Worm (Caenorhabditis elegans) whole organism, L4 larva: ENCODE measurements around the gene nemp-1.
A peak's percentile ranks its signal among the peaks of the same experiment; 100 is the strongest.

Source experiments
- F26F4.8 ChIP-seq: fragments of 200-800 bp; sonication (Bioruptor generic); conservative IDR thresholded peaks from 2 replicates; pipeline ENCODE4 v1.3.6; 2022; ENCODE audit warnings: missing genetic modification characterization, missing compliant biosample characterization
- R02D3.7 ChIP-seq: fragments of 150-350 bp; sonication (generic microtip); optimal IDR thresholded peaks from 3 replicates; lab custom pipeline; 2014; ENCODE audit warnings: missing biosample characterization, missing genetic modification characterization
- Y105C5A.15 ChIP-seq: fragments of 200-800 bp; sonication (Bioruptor generic); IDR thresholded peaks from 2 replicates; pipeline ENCODE4 v1.3.6; 2022; ENCODE audit warnings: missing genetic modification characterization, missing compliant biosample characterization
- Y5F2A.4 ChIP-seq: fragments of 200-800 bp; sonication (Bioruptor generic); optimal IDR thresholded peaks from 2 replicates; lab custom pipeline; 2018; ENCODE audit warnings: mild to moderate bottlenecking, missing genetic modification characterization, missing compliant biosample characterization
- Y75B8A.6 ChIP-seq: fragments of 200-800 bp; sonication (Bioruptor generic); IDR thresholded peaks from 2 replicates; pipeline ENCODE4 v1.3.6; 2022; ENCODE audit warnings: missing genetic modification reagents, missing genetic modification characterization, missing compliant biosample characterization
- aha-1 ChIP-seq: fragments of 150-350 bp; peaks from one replicate; lab custom pipeline; 2014; ENCODE audit warnings: missing biosample characterization, missing genetic modification characterization
- aly-2 ChIP-seq: sonication (generic microtip); optimal IDR thresholded peaks from 2 replicates; lab custom pipeline; 2018; ENCODE audit warnings: missing biosample characterization, missing genetic modification characterization
- ama-1 ChIP-seq: fragments of 150-350 bp; optimal IDR thresholded peaks from 2 replicates; lab custom pipeline; 2014; ENCODE audit warnings: inconsistent platforms, mixed read lengths
- arid-1 ChIP-seq: fragments of 200-800 bp; sonication (Bioruptor generic); conservative IDR thresholded peaks from 2 replicates; pipeline ENCODE4 v1.3.6; 2022; ENCODE audit warnings: missing genetic modification reagents, missing genetic modification characterization, missing compliant biosample characterization
- ceh-28 ChIP-seq: fragments of 150-350 bp; optimal IDR thresholded peaks from 2 replicates; lab custom pipeline; 2014; ENCODE audit warnings: missing biosample characterization, missing genetic modification reagents, missing genetic modification characterization
- ceh-44 ChIP-seq: fragments of 200-800 bp; sonication (Bioruptor generic); IDR thresholded peaks from 2 replicates; pipeline ENCODE4 v1.3.6; 2022; ENCODE audit warnings: missing genetic modification reagents, missing genetic modification characterization, missing compliant biosample characterization
- ces-1 ChIP-seq: fragments of 150-350 bp; sonication (generic microtip); optimal IDR thresholded peaks from 4 replicates; lab custom pipeline; 2014; ENCODE audit warnings: missing biosample characterization, missing genetic modification reagents, missing genetic modification characterization
- daf-16 ChIP-seq, 3 experiments: sonication (generic microtip); optimal IDR thresholded peaks; 2 replicates each; lab custom pipeline; 2016 to 2017; ENCODE audit warnings: missing genetic modification characterization in 3 of 3, missing genetic modification reagents in 3 of 3, mild to moderate bottlenecking in 2 of 3, missing compliant biosample characterization in 2 of 3, missing biosample characterization in 1 of 3, moderate library complexity in 1 of 3
- daf-19 ChIP-seq: fragments of 200-800 bp; sonication (Bioruptor generic); conservative IDR thresholded peaks from 2 replicates; pipeline ENCODE4 v1.3.6; 2022; ENCODE audit warnings: missing genetic modification characterization, missing compliant biosample characterization
- dmd-6 ChIP-seq: fragments of 200-800 bp; sonication (Bioruptor generic); IDR thresholded peaks from 2 replicates; pipeline ENCODE4 v1.3.6; 2022; ENCODE audit warnings: missing genetic modification reagents, missing genetic modification characterization, missing compliant biosample characterization
- duxl-1 ChIP-seq: sonication (generic microtip); optimal IDR thresholded peaks from 2 replicates; lab custom pipeline; 2016; ENCODE audit warnings: mild to moderate bottlenecking, missing genetic modification characterization, moderate library complexity, missing compliant biosample characterization; ENCODE audit not compliant: poor library complexity
- dve-1 ChIP-seq: sonication (generic microtip); optimal IDR thresholded peaks from 2 replicates; lab custom pipeline; 2017; ENCODE audit warnings: antibody characterized with exemption, mild to moderate bottlenecking, missing genetic modification characterization, missing compliant biosample characterization; ENCODE audit not compliant: insufficient read depth
- egl-27 ChIP-seq: sonication (generic microtip); optimal IDR thresholded peaks from 3 replicates; lab custom pipeline; 2017; ENCODE audit warnings: missing biosample characterization, missing genetic modification reagents, missing genetic modification characterization
- fos-1 ChIP-seq: fragments of 150-350 bp; optimal IDR thresholded peaks from 2 replicates; lab custom pipeline; 2014; ENCODE audit warnings: missing biosample characterization, missing genetic modification characterization
- hif-1 ChIP-seq, 2 experiments: sonication (generic microtip); optimal IDR thresholded peaks; 2 replicates each; lab custom pipeline; 2016 to 2017; ENCODE audit warnings: missing compliant biosample characterization in 2 of 2, missing genetic modification characterization in 2 of 2, missing genetic modification reagents in 2 of 2, missing genotype in 2 of 2, mild to moderate bottlenecking in 1 of 2
- hlh-11 ChIP-seq: fragments of 200-800 bp; sonication (Bioruptor generic); optimal IDR thresholded peaks from 2 replicates; lab custom pipeline; 2018; ENCODE audit warnings: mild to moderate bottlenecking, missing genetic modification characterization, missing compliant biosample characterization
- hlh-30 ChIP-seq: sonication (generic microtip); optimal IDR thresholded peaks from 2 replicates; lab custom pipeline; 2017; ENCODE audit warnings: antibody characterized with exemption, mild to moderate bottlenecking, missing genetic modification characterization, missing compliant biosample characterization; ENCODE audit not compliant: insufficient read depth
- lin-13 ChIP-seq: fragments of 150-350 bp; optimal IDR thresholded peaks from 2 replicates; lab custom pipeline; 2014; ENCODE audit warnings: missing biosample characterization, missing genetic modification reagents, missing genetic modification characterization
- lin-15B ChIP-seq: fragments of 150-350 bp; sonication (generic microtip); optimal IDR thresholded peaks from 3 replicates; lab custom pipeline; 2014; ENCODE audit warnings: missing biosample characterization, missing genetic modification characterization
- lin-29 ChIP-seq: fragments of 200-800 bp; sonication (Bioruptor generic); IDR thresholded peaks from 2 replicates; pipeline ENCODE4 v1.3.6; 2022; ENCODE audit warnings: missing genetic modification reagents, missing genetic modification characterization, missing compliant biosample characterization
- lir-3 ChIP-seq: sonication (generic microtip); optimal IDR thresholded peaks from 2 replicates; lab custom pipeline; 2016; ENCODE audit warnings: mild to moderate bottlenecking, missing genetic modification characterization, missing compliant biosample characterization
- madf-9 ChIP-seq: fragments of 200-800 bp; sonication (Bioruptor generic); conservative IDR thresholded peaks from 2 replicates; pipeline ENCODE4 v1.3.6; 2022; ENCODE audit warnings: missing genetic modification reagents, missing genetic modification characterization, missing compliant biosample characterization
- mdt-29 ChIP-seq: fragments of 200-800 bp; sonication (Bioruptor generic); IDR thresholded peaks from 2 replicates; pipeline ENCODE4 v1.3.6; 2022; ENCODE audit warnings: missing genetic modification reagents, missing genetic modification characterization, missing compliant biosample characterization
- mep-1 ChIP-seq: fragments of 150-350 bp; sonication (generic microtip); optimal IDR thresholded peaks from 3 replicates; lab custom pipeline; 2014; ENCODE audit warnings: missing biosample characterization, missing genetic modification characterization
- mes-2 ChIP-seq: sonication (generic microtip); optimal IDR thresholded peaks from 2 replicates; lab custom pipeline; 2016; ENCODE audit warnings: missing genotype, mild to moderate bottlenecking, missing genetic modification characterization, missing compliant biosample characterization; ENCODE audit not compliant: poor library complexity, severe bottlenecking
- mxl-2 ChIP-seq: fragments of 200-800 bp; sonication (Bioruptor generic); conservative IDR thresholded peaks from 2 replicates; pipeline ENCODE4 v1.3.6; 2022; ENCODE audit warnings: missing genetic modification reagents, missing genetic modification characterization, missing compliant biosample characterization
- mxl-3 ChIP-seq: fragments of 200-800 bp; sonication (Bioruptor generic); optimal IDR thresholded peaks from 2 replicates; lab custom pipeline; 2018; ENCODE audit warnings: mild to moderate bottlenecking, missing genetic modification characterization, missing compliant biosample characterization
- nhr-11 ChIP-seq: fragments of 150-350 bp; optimal IDR thresholded peaks from 2 replicates; lab custom pipeline; 2014; ENCODE audit warnings: missing biosample characterization, missing genetic modification characterization
- nhr-111 ChIP-seq: fragments of 200-800 bp; sonication (Bioruptor generic); optimal IDR thresholded peaks from 2 replicates; lab custom pipeline; 2018; ENCODE audit warnings: mild to moderate bottlenecking, missing genetic modification characterization, missing compliant biosample characterization
- nhr-237 ChIP-seq: sonication (generic microtip); optimal IDR thresholded peaks from 2 replicates; lab custom pipeline; 2017; ENCODE audit warnings: missing biosample characterization, missing genetic modification characterization
- nhr-25 ChIP-seq: sonication (generic microtip); optimal IDR thresholded peaks from 2 replicates; lab custom pipeline; 2017; ENCODE audit warnings: missing genetic modification characterization, mild to moderate bottlenecking, missing compliant biosample characterization, antibody characterized with exemption, moderate library complexity, borderline replicate concordance; ENCODE audit not compliant: insufficient read depth
- nhr-42 ChIP-seq: fragments of 200-800 bp; sonication (Bioruptor generic); IDR thresholded peaks from 2 replicates; pipeline ENCODE4 v1.3.6; 2022; ENCODE audit warnings: missing genetic modification characterization, missing compliant biosample characterization
- nhr-48 ChIP-seq: sonication (generic microtip); optimal IDR thresholded peaks from 2 replicates; lab custom pipeline; 2016; ENCODE audit warnings: mild to moderate bottlenecking, missing genetic modification characterization, missing compliant biosample characterization
- nhr-76 ChIP-seq: fragments of 150-350 bp; optimal IDR thresholded peaks from 2 replicates; lab custom pipeline; 2014; ENCODE audit warnings: missing biosample characterization, missing genetic modification characterization
- php-3 ChIP-seq: fragments of 200-800 bp; sonication (Bioruptor generic); IDR thresholded peaks from 2 replicates; pipeline ENCODE4 v1.3.6; 2022; ENCODE audit warnings: missing genetic modification reagents, missing genetic modification characterization, missing compliant biosample characterization
- rbr-2 ChIP-seq: sonication (generic microtip); optimal IDR thresholded peaks from 2 replicates; lab custom pipeline; 2016; ENCODE audit warnings: missing genotype, missing genetic modification characterization, missing compliant biosample characterization
- sdz-12 ChIP-seq: fragments of 200-800 bp; sonication (Bioruptor generic); optimal IDR thresholded peaks from 2 replicates; lab custom pipeline; 2018; ENCODE audit warnings: mild to moderate bottlenecking, missing genetic modification characterization, missing compliant biosample characterization
- snpc-4 ChIP-seq: fragments of 150-350 bp; optimal IDR thresholded peaks from 2 replicates; lab custom pipeline; 2014; ENCODE audit warnings: missing biosample characterization, missing genetic modification characterization
- spr-1 ChIP-seq: sonication (generic microtip); optimal IDR thresholded peaks from 2 replicates; lab custom pipeline; 2016; ENCODE audit warnings: mild to moderate bottlenecking, missing genetic modification characterization, missing compliant biosample characterization
- tra-1 ChIP-seq: fragments of 200-800 bp; sonication (Bioruptor generic); IDR thresholded peaks from 2 replicates; pipeline ENCODE4 v1.3.6; 2022; ENCODE audit warnings: missing genetic modification reagents, missing genetic modification characterization, missing compliant biosample characterization
- unc-39 ChIP-seq: sonication (generic microtip); optimal IDR thresholded peaks from 2 replicates; lab custom pipeline; 2017; ENCODE audit warnings: missing biosample characterization, missing genetic modification characterization
- unc-62 ChIP-seq, 3 experiments: fragments of 150-350 bp in 1 of 3; sonication (generic microtip); optimal IDR thresholded peaks in 2 of 3; peaks in 1 of 3; 1 replicate in 1 of 3; 2 replicates in 2 of 3; lab custom pipeline; 2014 to 2017; ENCODE audit warnings: missing biosample characterization in 3 of 3, missing genetic modification characterization in 3 of 3, missing genetic modification reagents in 3 of 3, missing genotype in 1 of 3
- zfp-3 ChIP-seq: fragments of 200-800 bp; sonication (Bioruptor generic); conservative IDR thresholded peaks from 2 replicates; pipeline ENCODE4 v1.3.6; 2022; ENCODE audit warnings: missing genetic modification reagents, missing genetic modification characterization, missing compliant biosample characterization
- zip-2 ChIP-seq: fragments of 150-350 bp; optimal IDR thresholded peaks from 2 replicates; lab custom pipeline; 2014; ENCODE audit warnings: missing biosample characterization, missing genetic modification characterization
- ztf-7 ChIP-seq: fragments of 150-350 bp; optimal IDR thresholded peaks from 2 replicates; lab custom pipeline; 2014; ENCODE audit warnings: missing biosample characterization, missing genetic modification characterization

The nemp-1 gene

DNA sequence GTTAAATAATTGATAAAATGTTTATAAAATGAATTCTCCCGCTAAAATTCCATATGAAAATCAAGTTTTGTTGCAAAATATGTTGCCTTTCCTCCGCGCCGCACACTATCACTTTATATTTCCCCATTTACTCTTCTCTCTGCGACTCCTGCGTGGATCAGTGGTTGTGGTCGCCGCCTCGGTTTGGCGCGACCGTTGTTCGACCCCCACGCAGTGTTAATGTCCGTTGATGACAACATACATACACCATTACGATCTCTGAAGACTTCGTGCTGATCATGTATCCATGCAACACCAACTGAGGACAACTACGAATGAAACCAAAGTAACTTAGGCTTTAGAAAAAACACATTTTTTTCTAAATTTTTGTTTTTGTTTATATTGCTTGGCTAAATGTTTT is 30.5 kb downstream of the nemp-1 start:
- TF ChIP-seq Y105C5A.15 (GFP tag; lab: Robert Waterston, UW) (peak; percentile 90), zfp-3 (GFP tag; lab: Robert Waterston, UW) (peak; percentile 85), mep-1 (tag; lab: Kevin White, UChicago) (no peak), unc-39 (tag; lab: Kevin White, UChicago) (no peak), arid-1 (peak; percentile 86), daf-19 (GFP tag; lab: Robert Waterston, UW) (no peak; the same call in 1 of the 2 replicates), aly-2 (tag; lab: Kevin White, UChicago) (peak; percentile 42), nhr-76 (tag; lab: Kevin White, UChicago) (no peak), snpc-4 (tag; lab: Kevin White, UChicago) (no peak), nhr-42 (peak; percentile 92), Y5F2A.4 (GFP tag; lab: Kevin White, UChicago) (peak; percentile 83), lin-13 (GFP tag; lab: Kevin White, UChicago) (no peak), lin-15B (tag; lab: Kevin White, UChicago) (no peak), ceh-44 (GFP tag; lab: Robert Waterston, UW) (peak; percentile 96), unc-62 (GFP tag; optimal IDR thresholded peaks at IDR 0.05 in 1 of 2; lab: Kevin White, UChicago) (peak in 1 of 2 experiments; percentile 93), unc-62 (tag; optimal IDR thresholded peaks at IDR 0.05; lab: Kevin White, UChicago) (no peak), hlh-30 (tag; lab: Kevin White, UChicago) (no peak), dmd-6 (GFP tag; lab: Robert Waterston, UW) (peak; percentile 77), mxl-3 (GFP tag; lab: Kevin White, UChicago) (peak; percentile 82), spr-1 (tag; lab: Kevin White, UChicago) (peak; percentile 89), Y75B8A.6 (GFP tag; lab: Robert Waterston, UW) (peak; percentile 67; the same call in 1 of the 2 replicates), dve-1 (tag; lab: Kevin White, UChicago) (peak; percentile 83), egl-27 (tag; lab: Kevin White, UChicago) (no peak), nhr-11 (tag; lab: Kevin White, UChicago) (peak; percentile 67), ces-1 (GFP tag; lab: Kevin White, UChicago) (peak; percentile 7), lin-29 (GFP tag; lab: Robert Waterston, UW) (peak; percentile 35; the same call in 1 of the 2 replicates), hlh-11 (peak; percentile 70), tra-1 (peak; percentile 84), F26F4.8 (GFP tag; lab: Robert Waterston, UW) (peak; percentile 96), mxl-2 (GFP tag; lab: Robert Waterston, UW) (peak; percentile 65; the same call in 1 of the 2 replicates), nhr-25 (tag; lab: Kevin White, UChicago) (no peak), fos-1 (tag; lab: Kevin White, UChicago) (no peak), sdz-12 (GFP tag; lab: Kevin White, UChicago) (peak; percentile 48), ama-1 (lab: Kevin White, UChicago) (no peak), mes-2 (tag; lab: Kevin White, UChicago) (peak; percentile 90), R02D3.7 (peak; percentile 10), duxl-1 (tag; lab: Kevin White, UChicago) (peak; percentile 81), aha-1 (tag; lab: Kevin White, UChicago) (peak; percentile 93), nhr-111 (GFP tag; lab: Kevin White, UChicago) (peak; percentile 98), mdt-29 (GFP tag; lab: Robert Waterston, UW) (peak; percentile 84), ceh-28 (tag; lab: Kevin White, UChicago) (no peak), madf-9 (peak; percentile 89), nhr-237 (no peak), hif-1 (tag; optimal IDR thresholded peaks at IDR 0.05; lab: Kevin White, UChicago) (peak; percentile 33 to 75), zip-2 (tag; lab: Kevin White, UChicago) (peak; percentile 32), lir-3 (tag; lab: Kevin White, UChicago) (peak; percentile 77), rbr-2 (tag; lab: Kevin White, UChicago) (peak; percentile 85), php-3 (GFP tag; lab: Robert Waterston, UW) (peak; percentile 82), ztf-7 (tag; lab: Kevin White, UChicago) (peak; percentile 85), daf-16 (GFP tag; optimal IDR thresholded peaks at IDR 0.05; lab: Kevin White, UChicago) (peak; percentile 75 to 94), daf-16 (tag; optimal IDR thresholded peaks at IDR 0.05; lab: Kevin White, UChicago) (peak; percentile 91), nhr-48 (tag; lab: Kevin White, UChicago) (peak; percentile 70)
